Worm (Caenorhabditis elegans) whole organism, L2 larva: ENCODE measurements around the gene srj-29.

Experiments used
- Y55F3AM.14 ChIP-seq: fragments of 200-800 bp; sonication (Bioruptor generic); optimal IDR thresholded peaks from 2 replicates; lab custom pipeline; 2018; ENCODE audit warnings: mild to moderate bottlenecking, missing genetic modification characterization, missing compliant biosample characterization
- dmd-4 ChIP-seq: sonication (generic microtip); optimal IDR thresholded peaks from 2 replicates; lab custom pipeline; 2017; ENCODE audit warnings: missing biosample characterization, missing genetic modification characterization
- egl-27 ChIP-seq: sonication (generic microtip); optimal IDR thresholded peaks from 3 replicates; lab custom pipeline; 2017; ENCODE audit warnings: missing biosample characterization, missing genetic modification reagents, missing genetic modification characterization
- elt-3 ChIP-seq: sonication (generic microtip); optimal IDR thresholded peaks from 2 replicates; lab custom pipeline; 2017; ENCODE audit warnings: missing biosample characterization, missing genetic modification characterization
- nhr-10 ChIP-seq: sonication (generic microtip); optimal IDR thresholded peaks from 2 replicates; lab custom pipeline; 2017; ENCODE audit warnings: missing biosample characterization, missing genetic modification characterization
- unc-39 ChIP-seq: fragments of 150-350 bp; optimal IDR thresholded peaks from 2 replicates; lab custom pipeline; 2014; ENCODE audit warnings: missing biosample characterization, missing genetic modification characterization
- unc-62 ChIP-seq: fragments of 150-350 bp; optimal IDR thresholded peaks from 2 replicates; lab custom pipeline; 2014; ENCODE audit warnings: missing biosample characterization, missing genetic modification reagents, missing genetic modification characterization
- zag-1 ChIP-seq: fragments of 150-350 bp; optimal IDR thresholded peaks from 2 replicates; lab custom pipeline; 2014; ENCODE audit warnings: missing biosample characterization, missing genetic modification characterization

- TF ChIP-seq Y55F3AM.14 (no peak), nhr-10 (tag; lab: Kevin White, UChicago) (no peak), unc-39 (tag; lab: Kevin White, UChicago) (no peak), elt-3 (no peak), dmd-4 (tag; lab: Kevin White, UChicago) (no peak), egl-27 (no peak), unc-62 (GFP tag; lab: Kevin White, UChicago) (no peak), zag-1 (no peak)
Observed at ce11 chrV:16062788-16063187, 12.7 kb upstream of the srj-29 start, which contains the start of gene F14H3.14.
